Fruit fly (Drosophila melanogaster) whole organism, embryonic: ENCODE measurements around the gene ND-SGDH.

Source experiments
- ATbp ChIP-seq: fragments of 200-800 bp; sonication (Bioruptor generic); optimal IDR thresholded peaks from 2 replicates; lab custom pipeline; 2017; ENCODE audit warnings: missing biosample characterization, mild to moderate bottlenecking, missing genetic modification characterization, missing genetic modification reagents
- Asciz ChIP-seq: fragments of 200-800 bp; sonication (Bioruptor generic); optimal IDR thresholded peaks from 2 replicates; lab custom pipeline; 2017; ENCODE audit warnings: missing biosample characterization, mild to moderate bottlenecking, missing genetic modification characterization, missing genetic modification reagents
- BEAF-32 ChIP-seq: fragments of 200-800 bp; sonication (Bioruptor generic); optimal IDR thresholded peaks from 3 replicates; lab custom pipeline; 2017; ENCODE audit warnings: missing biosample characterization, missing genetic modification characterization, mild to moderate bottlenecking, moderate library complexity, missing genetic modification reagents
- CG10543 ChIP-seq: fragments of 200-800 bp; sonication (Bioruptor generic); optimal IDR thresholded peaks from 3 replicates; lab custom pipeline; 2017; ENCODE audit warnings: missing biosample characterization, mild to moderate bottlenecking, missing genetic modification characterization, moderate library complexity
- CG11247 ChIP-seq: fragments of 200-800 bp; sonication (Bioruptor generic); IDR thresholded peaks from 2 replicates; pipeline ENCODE4 v1.3.6; 2022; ENCODE audit warnings: missing biosample characterization, missing genetic modification characterization
- CG11456 ChIP-seq: fragments of 200-800 bp; sonication (Bioruptor generic); IDR thresholded peaks from 3 replicates; pipeline ENCODE4 v1.3.6; 2022; ENCODE audit warnings: missing biosample characterization, missing genetic modification characterization
- CG11560 ChIP-seq: fragments of 200-800 bp; sonication (Bioruptor generic); IDR thresholded peaks from 3 replicates; pipeline ENCODE4 v1.3.6; 2022; ENCODE audit warnings: missing biosample characterization, missing genetic modification characterization
- CG12391 ChIP-seq: fragments of 200-800 bp; sonication (Bioruptor generic); optimal IDR thresholded peaks from 3 replicates; lab custom pipeline; 2018; ENCODE audit warnings: missing biosample characterization, mild to moderate bottlenecking, missing genetic modification characterization, moderate library complexity
- CG12942 ChIP-seq: fragments of 200-800 bp; sonication (Bioruptor generic); optimal IDR thresholded peaks from 3 replicates; lab custom pipeline; 2016; ENCODE audit warnings: missing biosample characterization, missing genetic modification characterization
- CG13775 ChIP-seq: fragments of 200-800 bp; sonication (Bioruptor generic); optimal IDR thresholded peaks from 3 replicates; lab custom pipeline; 2017; ENCODE audit warnings: missing biosample characterization, mild to moderate bottlenecking, missing genetic modification characterization
- CG1529 ChIP-seq: fragments of 200-800 bp; sonication (Bioruptor generic); optimal IDR thresholded peaks from 3 replicates; lab custom pipeline; 2018; ENCODE audit warnings: missing biosample characterization, missing genetic modification characterization
- CG16813 ChIP-seq: fragments of 200-800 bp; sonication (Bioruptor generic); IDR thresholded peaks from 3 replicates; pipeline ENCODE4 v1.3.6; 2022; ENCODE audit warnings: missing biosample characterization, missing genetic modification characterization; ENCODE audit not compliant: partially characterized antibody
- CG32767 ChIP-seq: fragments of 200-800 bp; sonication (Bioruptor generic); IDR thresholded peaks from 2 replicates; pipeline ENCODE4 v1.3.6; 2022; ENCODE audit warnings: missing biosample characterization, missing genetic modification characterization
- CG3726 ChIP-seq: fragments of 200-800 bp; sonication (Bioruptor generic); IDR thresholded peaks from 3 replicates; pipeline ENCODE4, ENCODE4 v1.3.6; 2022; ENCODE audit warnings: missing biosample characterization, missing genetic modification characterization
- CG4328 ChIP-seq: fragments of 200-800 bp; sonication (Bioruptor generic); optimal IDR thresholded peaks from 3 replicates; lab custom pipeline; 2017; ENCODE audit warnings: missing biosample characterization, missing genetic modification reagents, missing genetic modification characterization
- CG4730 ChIP-seq: fragments of 200-800 bp; sonication (Bioruptor generic); IDR thresholded peaks from 2 replicates; pipeline ENCODE4 v1.3.6; 2022; ENCODE audit warnings: missing biosample characterization, missing genetic modification characterization
- CG5245 ChIP-seq: fragments of 200-800 bp; sonication (Bioruptor generic); optimal IDR thresholded peaks from 3 replicates; lab custom pipeline; 2016; ENCODE audit warnings: missing biosample characterization, missing genetic modification characterization
- CG6175 ChIP-seq: fragments of 200-800 bp; sonication (Bioruptor generic); IDR thresholded peaks from 3 replicates; pipeline ENCODE4 v1.3.6; 2022; ENCODE audit warnings: missing biosample characterization, missing genetic modification characterization
- CG7556 ChIP-seq: fragments of 200-800 bp; sonication (Bioruptor generic); optimal IDR thresholded peaks from 2 replicates; lab custom pipeline; 2017; ENCODE audit warnings: missing biosample characterization, mild to moderate bottlenecking, missing genetic modification characterization
- Camta ChIP-seq: fragments of 200-800 bp; sonication (Bioruptor generic); optimal IDR thresholded peaks from 2 replicates; lab custom pipeline; 2016; ENCODE audit warnings: missing biosample characterization, missing genetic modification characterization
- Dll ChIP-seq: fragments of 200-800 bp; sonication (Bioruptor generic); IDR thresholded peaks from 4 replicates; pipeline ENCODE4 v1.3.6; 2022; ENCODE audit warnings: missing biosample characterization, missing genetic modification characterization; ENCODE audit not compliant: partially characterized antibody
- Dp ChIP-seq: fragments of 200-800 bp; sonication (Bioruptor generic); optimal IDR thresholded peaks from 2 replicates; lab custom pipeline; 2018; ENCODE audit warnings: missing biosample characterization, mild to moderate bottlenecking, missing genetic modification characterization, moderate library complexity
- H15 ChIP-seq: fragments of 200-800 bp; sonication (Bioruptor generic); IDR thresholded peaks from 3 replicates; pipeline ENCODE4 v1.3.6; 2022; ENCODE audit warnings: missing biosample characterization, missing genetic modification characterization
- HLHmδ ChIP-seq: fragments of 200-800 bp; sonication (Bioruptor generic); optimal IDR thresholded peaks from 2 replicates; lab custom pipeline; 2018; ENCODE audit warnings: missing biosample characterization, mild to moderate bottlenecking, missing genetic modification characterization, moderate library complexity
- Hey ChIP-seq: fragments of 200-800 bp; sonication (Bioruptor generic); optimal IDR thresholded peaks from 3 replicates; lab custom pipeline; 2018; ENCODE audit warnings: missing biosample characterization, mild to moderate bottlenecking, missing genetic modification characterization
- Hr39 ChIP-seq: fragments of >200 bp; optimal IDR thresholded peaks from 2 replicates; lab custom pipeline; 2017
- NK7.1 ChIP-seq: fragments of 200-800 bp; sonication (Bioruptor generic); optimal IDR thresholded peaks from 3 replicates; lab custom pipeline; 2016; ENCODE audit warnings: missing biosample characterization, missing genetic modification characterization
- Oaz ChIP-seq: fragments of 200-800 bp; sonication (Bioruptor generic); IDR thresholded peaks from 2 replicates; pipeline ENCODE4 v1.3.6; 2022; ENCODE audit warnings: missing biosample characterization, missing genetic modification characterization
- Optix ChIP-seq: fragments of 200-800 bp; sonication (Bioruptor generic); IDR thresholded peaks from 3 replicates; pipeline ENCODE4 v1.3.6; 2022; ENCODE audit warnings: missing biosample characterization, missing genetic modification characterization
- Tbp ChIP-seq: fragments of >200 bp; optimal IDR thresholded peaks from 2 replicates; lab custom pipeline; 2018; ENCODE audit warnings: missing biosample characterization, missing genetic modification characterization
- Vsx1 ChIP-seq: fragments of 200-800 bp; sonication (Bioruptor generic); optimal IDR thresholded peaks from 2 replicates; lab custom pipeline; 2017; ENCODE audit warnings: missing biosample characterization, mild to moderate bottlenecking, missing genetic modification characterization, missing genetic modification reagents
- Xrp1 ChIP-seq: fragments of 200-800 bp; sonication (Bioruptor generic); IDR thresholded peaks from 2 replicates; pipeline ENCODE4 v1.3.6; 2022; ENCODE audit warnings: missing biosample characterization, missing genetic modification characterization
- amos ChIP-seq: fragments of 200-800 bp; sonication (Bioruptor generic); IDR thresholded peaks from 2 replicates; pipeline ENCODE4 v1.3.6; 2022; ENCODE audit warnings: missing biosample characterization, missing genetic modification characterization; ENCODE audit not compliant: partially characterized antibody
- ara ChIP-seq: fragments of 200-800 bp; sonication (Bioruptor generic); IDR thresholded peaks from 2 replicates; pipeline ENCODE4 v1.3.6; 2022; ENCODE audit warnings: missing biosample characterization, missing genetic modification characterization
- ase ChIP-seq: fragments of 200-800 bp; sonication (Bioruptor generic); IDR thresholded peaks from 3 replicates; pipeline ENCODE4 v1.3.6; 2022; ENCODE audit warnings: missing biosample characterization, missing genetic modification characterization
- bab2 ChIP-seq: fragments of 200-800 bp; sonication (Bioruptor generic); optimal IDR thresholded peaks from 2 replicates; lab custom pipeline; 2016; ENCODE audit warnings: missing biosample characterization, missing genetic modification characterization
- cg ChIP-seq: fragments of 200-800 bp; sonication (Bioruptor generic); optimal IDR thresholded peaks from 3 replicates; lab custom pipeline; 2019; ENCODE audit warnings: missing biosample characterization, mild to moderate bottlenecking, missing genetic modification characterization, moderate library complexity
- gcm ChIP-seq: fragments of 200-800 bp; sonication (Bioruptor generic); optimal IDR thresholded peaks from 2 replicates; lab custom pipeline; 2019; ENCODE audit warnings: missing biosample characterization, mild to moderate bottlenecking, missing genetic modification characterization, moderate library complexity
- grau ChIP-seq: fragments of 200-800 bp; optimal IDR thresholded peaks from 3 replicates; lab custom pipeline; 2019; ENCODE audit warnings: missing biosample characterization, mild to moderate bottlenecking, missing genetic modification characterization, moderate library complexity
- kah ChIP-seq: fragments of 200-800 bp; sonication (Bioruptor generic); optimal IDR thresholded peaks from 2 replicates; lab custom pipeline; 2018; ENCODE audit warnings: missing biosample characterization, mild to moderate bottlenecking, missing genetic modification characterization
- klu ChIP-seq: fragments of 200-800 bp; sonication (Bioruptor generic); IDR thresholded peaks from 2 replicates; pipeline ENCODE4 v1.3.6; 2022; ENCODE audit warnings: missing biosample characterization, missing genetic modification characterization
- mld ChIP-seq: fragments of 200-800 bp; sonication (Bioruptor generic); IDR thresholded peaks from 3 replicates; pipeline ENCODE4 v1.3.6; 2022; ENCODE audit warnings: missing biosample characterization, missing genetic modification characterization; ENCODE audit not compliant: partially characterized antibody
- ro ChIP-seq: fragments of 200-800 bp; sonication (Bioruptor generic); IDR thresholded peaks from 2 replicates; pipeline ENCODE4 v1.3.6; 2022; ENCODE audit warnings: missing biosample characterization, missing genetic modification characterization
- row ChIP-seq: fragments of 200-800 bp; sonication (Bioruptor generic); IDR thresholded peaks from 3 replicates; pipeline ENCODE4 v1.3.6; 2022; ENCODE audit warnings: missing biosample characterization, missing genetic modification characterization
- sens ChIP-seq: fragments of 200-800 bp; sonication (Bioruptor generic); peaks from one replicate; lab custom pipeline; 2016; ENCODE audit warnings: missing biosample characterization, missing genetic modification characterization
- sens-2 ChIP-seq: fragments of 200-800 bp; sonication (Bioruptor generic); IDR thresholded peaks from 2 replicates; pipeline ENCODE4 v1.3.6; 2022; ENCODE audit warnings: missing biosample characterization, missing genetic modification characterization
- slp2 ChIP-seq: fragments of 200-800 bp; sonication (Bioruptor generic); optimal IDR thresholded peaks from 2 replicates; lab custom pipeline; 2016; ENCODE audit warnings: missing biosample characterization, missing genetic modification characterization
- sob ChIP-seq: fragments of 200-800 bp; sonication (Bioruptor generic); IDR thresholded peaks from 2 replicates; pipeline ENCODE4 v1.3.6; 2022; ENCODE audit warnings: missing biosample characterization, missing genetic modification characterization
- vvl ChIP-seq: fragments of 200-800 bp; sonication (Bioruptor generic); IDR thresholded peaks from 2 replicates; pipeline ENCODE4 v1.3.6; 2022; ENCODE audit warnings: missing biosample characterization, missing genetic modification characterization
- z ChIP-seq: fragments of 200-800 bp; sonication (Bioruptor generic); IDR thresholded peaks from 3 replicates; pipeline ENCODE4 v1.3.6; 2022; ENCODE audit warnings: missing biosample characterization, missing genetic modification characterization

Gene ND-SGDH

dm6 chr3L:12096799-12097662, 41.4 kb downstream of the ND-SGDH start (continued):
- no peak for TF ChIP-seq BEAF-32
- TF ChIP-seq HLHmδ (GFP tag; lab: Kevin White, UChicago) = no peak
- no peak for TF ChIP-seq Hr39 (lab: Kevin White, UChicago)
- TF ChIP-seq z (GFP tag; lab: Robert Waterston, UW) = no peak
- no peak for TF ChIP-seq Dp (GFP tag; lab: Kevin White, UChicago)
- no peak for TF ChIP-seq sens-2 (GFP tag; lab: Robert Waterston, UW)
- TF ChIP-seq cg = no peak
- peak; percentile 42 for TF ChIP-seq grau (tag; lab: Kevin White, UChicago)
- TF ChIP-seq Dll (GFP tag; lab: Robert Waterston, UW) = no peak
- no peak for TF ChIP-seq Hey
- TF ChIP-seq H15 (GFP tag; lab: Robert Waterston, UW) = no peak
- no peak for TF ChIP-seq CG11247 (GFP tag; lab: Robert Waterston, UW)
- no peak for TF ChIP-seq CG12942 (GFP tag; lab: Kevin White, UChicago)
- no peak for TF ChIP-seq ATbp (GFP tag; lab: Kevin White, UChicago)
- no peak for TF ChIP-seq CG6175 (GFP tag; lab: Robert Waterston, UW)
- no peak for TF ChIP-seq gcm (GFP tag; lab: Kevin White, UChicago)
- TF ChIP-seq bab2 (GFP tag; lab: Kevin White, UChicago) = no peak
- no peak for TF ChIP-seq Camta (GFP tag; lab: Kevin White, UChicago)
- TF ChIP-seq row (GFP tag; lab: Robert Waterston, UW) = peak; percentile 50; the same call in 2 of the 3 replicates
- TF ChIP-seq ro = no peak
- TF ChIP-seq CG16813 (GFP tag; lab: Robert Waterston, UW) = no peak
- no peak for TF ChIP-seq CG10543 (GFP tag; lab: Kevin White, UChicago)
- no peak for TF ChIP-seq CG4328
- TF ChIP-seq mld (GFP tag; lab: Robert Waterston, UW) = no peak
- peak; percentile 49; the same call in 1 of the 2 replicates for TF ChIP-seq sob (GFP tag; lab: Robert Waterston, UW)
- TF ChIP-seq Tbp (GFP tag; lab: Kevin White, UChicago) = no peak
- no peak for TF ChIP-seq Optix (GFP tag; lab: Robert Waterston, UW)
- no peak for TF ChIP-seq CG11560
- TF ChIP-seq CG1529 (GFP tag; lab: Kevin White, UChicago) = peak; percentile 9
- TF ChIP-seq vvl (GFP tag; lab: Robert Waterston, UW) = peak; percentile 55; the same call in 1 of the 2 replicates
- TF ChIP-seq CG12391 (tag; lab: Kevin White, UChicago) = peak; percentile 34
- peak; percentile 74 for TF ChIP-seq sens (GFP tag; lab: Kevin White, UChicago)
- no peak for TF ChIP-seq ase (GFP tag; lab: Robert Waterston, UW)
- TF ChIP-seq amos (GFP tag; lab: Robert Waterston, UW) = no peak
- TF ChIP-seq CG7556 = no peak
- TF ChIP-seq CG11456 (GFP tag; lab: Robert Waterston, UW) = no peak
- TF ChIP-seq ara (GFP tag; lab: Robert Waterston, UW) = no peak
- TF ChIP-seq Vsx1 (GFP tag; lab: Kevin White, UChicago) = no peak
- TF ChIP-seq CG4730 = no peak
- TF ChIP-seq Xrp1 (GFP tag; lab: Robert Waterston, UW) = peak; percentile 64
- TF ChIP-seq CG5245 = no peak
- no peak for TF ChIP-seq slp2
- TF ChIP-seq Oaz (GFP tag; lab: Robert Waterston, UW) = no peak
- TF ChIP-seq klu = no peak
- TF ChIP-seq CG32767 = 0 out of 2 replicates have a peak, but pooled peaks have one; percentile 16
- TF ChIP-seq CG3726 (GFP tag; lab: Robert Waterston, UW) = no peak
- no peak for TF ChIP-seq kah (GFP tag; lab: Kevin White, UChicago)
- TF ChIP-seq Asciz (GFP tag; lab: Kevin White, UChicago) = peak; percentile 22
- TF ChIP-seq NK7.1 = no peak
- TF ChIP-seq CG13775 = peak; percentile 11
